Worm (Caenorhabditis elegans): ENCODE measurements around the gene Y77E11A.23.

DNA sequence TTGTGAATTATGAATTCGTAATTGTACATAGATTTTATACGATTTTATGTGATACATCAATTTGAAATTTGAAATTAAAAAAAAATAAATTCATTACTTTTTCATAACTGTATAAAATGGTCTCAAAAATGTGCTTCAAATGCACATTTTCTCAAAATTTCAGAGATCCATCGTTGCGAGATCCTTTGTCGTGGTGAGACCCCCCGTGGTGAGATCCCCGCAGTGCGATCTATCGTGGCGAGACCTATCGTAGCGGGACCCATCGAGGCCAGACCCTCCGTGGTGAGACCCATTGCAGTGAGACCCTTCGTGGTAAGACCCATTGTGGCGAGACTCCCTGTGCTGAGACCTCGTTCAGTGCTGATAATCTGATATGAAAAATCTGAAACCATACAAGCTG is 29.3 kb upstream of the Y77E11A.23 start:
- TF ChIP-seq ztf-23 (GFP tag; IDR thresholded peaks at IDR 0.05) (no peak), flt-1 (GFP tag; IDR thresholded peaks at IDR 0.05) (no peak), ztf-29 (GFP tag; IDR thresholded peaks at IDR 0.05) (no peak), tab-1 (GFP tag; IDR thresholded peaks at IDR 0.05) (no peak), klf-2 (GFP tag; conservative IDR thresholded peaks at IDR 0.05) (no peak), T22C8.4 (GFP tag; IDR thresholded peaks at IDR 0.05) (no peak), cog-1 (tag; optimal IDR thresholded peaks at IDR 0.05) (no peak), med-1 (GFP tag; optimal IDR thresholded peaks at IDR 0.05; ENCODE audit: insufficient read depth) (no peak)

All from whole organism, midembryonic.